Fruit fly (Drosophila melanogaster) whole organism, embryonic: ENCODE results near the gene GlcAT-P.

Experiments
- CG10431 ChIP-seq: fragments of 200-800 bp; sonication (Bioruptor generic); optimal IDR thresholded peaks from 3 replicates; lab custom pipeline; 2018; ENCODE audit warnings: missing biosample characterization, mild to moderate bottlenecking, missing genetic modification characterization
- CG11696 ChIP-seq: fragments of 200-800 bp; sonication (Bioruptor generic); IDR thresholded peaks from 2 replicates; pipeline ENCODE4 v1.3.6; 2022; ENCODE audit warnings: missing biosample characterization, missing genetic modification characterization
- CG12071 ChIP-seq: fragments of 200-800 bp; sonication (Bioruptor generic); optimal IDR thresholded peaks from 3 replicates; lab custom pipeline; 2018; ENCODE audit warnings: missing biosample characterization, mild to moderate bottlenecking, missing genetic modification characterization
- CG1233 ChIP-seq: fragments of 200-800 bp; sonication (Bioruptor generic); optimal IDR thresholded peaks from 4 replicates; lab custom pipeline; 2018; ENCODE audit warnings: missing biosample characterization, mild to moderate bottlenecking, missing genetic modification characterization
- CG13775 ChIP-seq: fragments of 200-800 bp; sonication (Bioruptor generic); optimal IDR thresholded peaks from 3 replicates; lab custom pipeline; 2017; ENCODE audit warnings: missing biosample characterization, mild to moderate bottlenecking, missing genetic modification characterization
- CG15696 ChIP-seq: fragments of 200-800 bp; sonication (Bioruptor generic); optimal IDR thresholded peaks from 2 replicates; lab custom pipeline; 2019; ENCODE audit warnings: missing biosample characterization, mild to moderate bottlenecking, missing genetic modification characterization, moderate library complexity
- CG17802 ChIP-seq: fragments of 200-800 bp; sonication (Bioruptor generic); optimal IDR thresholded peaks from 2 replicates; lab custom pipeline; 2018; ENCODE audit warnings: missing biosample characterization, mild to moderate bottlenecking, missing genetic modification characterization, moderate library complexity
- CG2889 ChIP-seq: fragments of 200-800 bp; sonication (Bioruptor generic); IDR thresholded peaks from 3 replicates; pipeline ENCODE4 v1.3.6; 2022; ENCODE audit warnings: missing biosample characterization, missing genetic modification characterization
- CG31441 ChIP-seq: fragments of 200-800 bp; sonication (Bioruptor generic); IDR thresholded peaks from 2 replicates; pipeline ENCODE4 v1.3.6; 2022; ENCODE audit warnings: missing biosample characterization, missing genetic modification characterization
- CG34376 ChIP-seq: fragments of 200-800 bp; sonication (Bioruptor generic); optimal IDR thresholded peaks from 2 replicates; lab custom pipeline; 2018; ENCODE audit warnings: missing biosample characterization, mild to moderate bottlenecking, missing genetic modification characterization
- CG4328 ChIP-seq: fragments of 200-800 bp; sonication (Bioruptor generic); optimal IDR thresholded peaks from 3 replicates; lab custom pipeline; 2017; ENCODE audit warnings: missing biosample characterization, missing genetic modification reagents, missing genetic modification characterization
- CG43689 ChIP-seq: fragments of 200-800 bp; sonication (Bioruptor generic); IDR thresholded peaks from 2 replicates; pipeline ENCODE4 v1.3.6; 2022; ENCODE audit warnings: missing biosample characterization, missing genetic modification characterization
- CG5180 ChIP-seq: fragments of 200-800 bp; sonication (Bioruptor generic); optimal IDR thresholded peaks from 3 replicates; lab custom pipeline; 2017; ENCODE audit warnings: missing biosample characterization, missing genetic modification characterization, mild to moderate bottlenecking, moderate library complexity, missing genetic modification reagents
- CG5953 ChIP-seq: fragments of 200-800 bp; sonication (Bioruptor generic); IDR thresholded peaks from 2 replicates; pipeline ENCODE4 v1.3.6; 2022; ENCODE audit warnings: missing biosample characterization, missing genetic modification characterization
- CG8924 ChIP-seq: fragments of 200-800 bp; optimal IDR thresholded peaks from 3 replicates; lab custom pipeline; 2019; ENCODE audit warnings: missing biosample characterization, mild to moderate bottlenecking, missing genetic modification characterization, moderate library complexity
- CG8944 ChIP-seq: fragments of 200-800 bp; sonication (Bioruptor generic); optimal IDR thresholded peaks from 3 replicates; lab custom pipeline; 2016; ENCODE audit warnings: missing biosample characterization, missing genetic modification characterization
- CG9727 ChIP-seq: fragments of 200-800 bp; sonication (Bioruptor generic); optimal IDR thresholded peaks from 3 replicates; lab custom pipeline; 2017; ENCODE audit warnings: missing biosample characterization, mild to moderate bottlenecking, missing genetic modification characterization
- Camta ChIP-seq: fragments of 200-800 bp; sonication (Bioruptor generic); optimal IDR thresholded peaks from 2 replicates; lab custom pipeline; 2016; ENCODE audit warnings: missing biosample characterization, missing genetic modification characterization
- D19A ChIP-seq: fragments of 200-800 bp; optimal IDR thresholded peaks from 3 replicates; lab custom pipeline; 2019; ENCODE audit warnings: missing biosample characterization, mild to moderate bottlenecking, missing genetic modification characterization, moderate library complexity
- Dad ChIP-seq: fragments of 200-800 bp; sonication (Bioruptor generic); optimal IDR thresholded peaks from 3 replicates; lab custom pipeline; 2016; ENCODE audit warnings: missing biosample characterization, missing genetic modification characterization
- E2f1 ChIP-seq: fragments of 200-800 bp; sonication (Bioruptor generic); IDR thresholded peaks from 2 replicates; pipeline ENCODE4 v1.3.6; 2022; ENCODE audit warnings: missing biosample characterization, missing genetic modification characterization
- H15 ChIP-seq: fragments of 200-800 bp; sonication (Bioruptor generic); IDR thresholded peaks from 3 replicates; pipeline ENCODE4 v1.3.6; 2022; ENCODE audit warnings: missing biosample characterization, missing genetic modification characterization
- HLH4C ChIP-seq: fragments of 200-800 bp; sonication (Bioruptor generic); IDR thresholded peaks from 3 replicates; pipeline ENCODE4 v1.3.6; 2022; ENCODE audit warnings: missing biosample characterization, missing genetic modification characterization; ENCODE audit not compliant: partially characterized antibody
- Hey ChIP-seq: fragments of 200-800 bp; sonication (Bioruptor generic); optimal IDR thresholded peaks from 3 replicates; lab custom pipeline; 2018; ENCODE audit warnings: missing biosample characterization, mild to moderate bottlenecking, missing genetic modification characterization
- HmgD ChIP-seq: fragments of 200-800 bp; sonication (Bioruptor generic); optimal IDR thresholded peaks from 3 replicates; lab custom pipeline; 2016; ENCODE audit warnings: missing biosample characterization, missing genetic modification characterization
- Hr3 ChIP-seq: fragments of 200-800 bp; sonication (Bioruptor generic); optimal IDR thresholded peaks from 3 replicates; lab custom pipeline; 2016; ENCODE audit warnings: missing biosample characterization, missing genetic modification characterization
- Mad ChIP-seq: fragments of 200-800 bp; sonication (Bioruptor generic); optimal IDR thresholded peaks from 2 replicates; lab custom pipeline; 2016; ENCODE audit warnings: missing biosample characterization, missing genetic modification characterization
- Sin3A ChIP-seq: fragments of >200 bp; optimal IDR thresholded peaks from 2 replicates; lab custom pipeline; 2018
- Usf ChIP-seq: fragments of 200-800 bp; sonication (Bioruptor generic); optimal IDR thresholded peaks from 2 replicates; lab custom pipeline; 2017; ENCODE audit warnings: missing genotype, missing biosample characterization, missing genetic modification characterization
- bab2 ChIP-seq: fragments of 200-800 bp; sonication (Bioruptor generic); optimal IDR thresholded peaks from 2 replicates; lab custom pipeline; 2016; ENCODE audit warnings: missing biosample characterization, missing genetic modification characterization
- emc ChIP-seq: fragments of 200-800 bp; sonication (Bioruptor generic); optimal IDR thresholded peaks from 2 replicates; lab custom pipeline; 2016; ENCODE audit warnings: missing biosample characterization, missing genetic modification characterization
- gcm ChIP-seq: fragments of 200-800 bp; sonication (Bioruptor generic); optimal IDR thresholded peaks from 2 replicates; lab custom pipeline; 2019; ENCODE audit warnings: missing biosample characterization, mild to moderate bottlenecking, missing genetic modification characterization, moderate library complexity
- gem ChIP-seq: fragments of 200-800 bp; sonication (Bioruptor generic); optimal IDR thresholded peaks from 2 replicates; lab custom pipeline; 2019; ENCODE audit warnings: missing biosample characterization, mild to moderate bottlenecking, missing genetic modification characterization, moderate library complexity
- jumu ChIP-seq: fragments of 200-800 bp; sonication (Bioruptor generic); optimal IDR thresholded peaks from 3 replicates; lab custom pipeline; 2016; ENCODE audit warnings: missing biosample characterization, missing genetic modification characterization
- ken ChIP-seq: fragments of 200-800 bp; sonication (Bioruptor generic); IDR thresholded peaks from 3 replicates; pipeline ENCODE4 v1.3.6; 2022; ENCODE audit warnings: missing biosample characterization, missing genetic modification characterization
- lola ChIP-seq, 3 experiments: fragments of >200 bp in 2 of 3; fragments of 200-800 bp in 1 of 3; sonication (Bioruptor generic) in 1 of 3; optimal IDR thresholded peaks; 2 replicates each; lab custom pipeline; 2017 to 2019; ENCODE audit warnings: missing biosample characterization in 3 of 3, missing genetic modification characterization in 3 of 3, mild to moderate bottlenecking in 1 of 3, moderate library complexity in 1 of 3
- mam ChIP-seq: fragments of 200-800 bp; sonication (Bioruptor generic); optimal IDR thresholded peaks from 3 replicates; lab custom pipeline; 2016; ENCODE audit warnings: missing biosample characterization, missing genetic modification characterization
- nom ChIP-seq: fragments of 200-800 bp; sonication (Bioruptor generic); optimal IDR thresholded peaks from 2 replicates; lab custom pipeline; 2017; ENCODE audit warnings: missing biosample characterization, missing genetic modification characterization, mild to moderate bottlenecking, moderate library complexity, missing genetic modification reagents
- org-1 ChIP-seq: fragments of 200-800 bp; sonication (Bioruptor generic); optimal IDR thresholded peaks from 2 replicates; lab custom pipeline; 2017; ENCODE audit warnings: missing biosample characterization, missing genetic modification characterization
- otp ChIP-seq: fragments of 200-800 bp; sonication (Bioruptor generic); IDR thresholded peaks from 3 replicates; pipeline ENCODE4, ENCODE4 v1.3.6; 2022; ENCODE audit warnings: missing biosample characterization, missing genetic modification characterization
- pb ChIP-seq: fragments of 200-800 bp; sonication (Bioruptor generic); optimal IDR thresholded peaks from 3 replicates; lab custom pipeline; 2016; ENCODE audit warnings: missing biosample characterization, missing genetic modification characterization
- pfk ChIP-seq: fragments of 200-800 bp; sonication (Bioruptor generic); optimal IDR thresholded peaks from 2 replicates; lab custom pipeline; 2018; ENCODE audit warnings: missing biosample characterization, mild to moderate bottlenecking, missing genetic modification characterization, moderate library complexity
- pho ChIP-seq: fragments of 200-800 bp; sonication (Bioruptor generic); optimal IDR thresholded peaks from 2 replicates; lab custom pipeline; 2016; ENCODE audit warnings: missing biosample characterization, missing genetic modification characterization
- run ChIP-seq: fragments of 200-800 bp; sonication (Bioruptor generic); optimal IDR thresholded peaks from 3 replicates; lab custom pipeline; 2018; ENCODE audit warnings: missing biosample characterization, mild to moderate bottlenecking, missing genetic modification characterization
- sc ChIP-seq, 3 experiments: fragments of >200 bp in 2 of 3; fragments of 200-800 bp in 1 of 3; sonication (Bioruptor generic) in 1 of 3; optimal IDR thresholded peaks; 2 replicates in 2 of 3; 3 replicates in 1 of 3; lab custom pipeline; 2017; ENCODE audit warnings: mild to moderate bottlenecking in 1 of 3, missing biosample characterization in 1 of 3, missing genetic modification characterization in 1 of 3, missing genetic modification reagents in 1 of 3
- tio ChIP-seq: fragments of 200-800 bp; sonication (Bioruptor generic); optimal IDR thresholded peaks from 2 replicates; lab custom pipeline; 2017; ENCODE audit warnings: missing biosample characterization, missing genetic modification characterization, inconsistent platforms
- unc-4 ChIP-seq: fragments of 200-800 bp; sonication (Bioruptor generic); IDR thresholded peaks from 2 replicates; pipeline ENCODE4 v1.3.6; 2022; ENCODE audit warnings: missing biosample characterization, missing genetic modification characterization; ENCODE audit not compliant: partially characterized antibody
- vfl ChIP-seq: fragments of 200-800 bp; sonication (Bioruptor generic); optimal IDR thresholded peaks from 2 replicates; lab custom pipeline; 2016; ENCODE audit warnings: missing biosample characterization, missing genetic modification characterization
- z ChIP-seq: fragments of 200-800 bp; sonication (Bioruptor generic); IDR thresholded peaks from 3 replicates; pipeline ENCODE4 v1.3.6; 2022; ENCODE audit warnings: missing biosample characterization, missing genetic modification characterization
- zfh2 ChIP-seq: fragments of 200-800 bp; sonication (Bioruptor generic); optimal IDR thresholded peaks from 2 replicates; lab custom pipeline; 2016; ENCODE audit warnings: missing biosample characterization, missing genetic modification characterization

GlcAT-P gene

dm6 chr3L:11148478-11149251 is 48.7 kb downstream of the GlcAT-P start (continued):
- no peak for TF ChIP-seq HmgD (GFP tag; lab: Kevin White, UChicago)
- TF ChIP-seq CG13775 (GFP tag; lab: Kevin White, UChicago), result no peak
- TF ChIP-seq E2f1 (GFP tag; lab: Robert Waterston, UW), result 0 out of 2 replicates have a peak, but pooled peaks have one; percentile 26
- TF ChIP-seq org-1 (GFP tag; lab: Kevin White, UChicago), result no peak
- no peak for TF ChIP-seq pfk (GFP tag; lab: Kevin White, UChicago)
- no peak for TF ChIP-seq vfl
- TF ChIP-seq tio, result no peak
- no peak for TF ChIP-seq pb
- no peak for TF ChIP-seq CG2889 (GFP tag; lab: Robert Waterston, UW)
- no peak for TF ChIP-seq CG10431
- TF ChIP-seq Mad, result peak; percentile 8
- TF ChIP-seq CG12071 (GFP tag; lab: Kevin White, UChicago), result peak; percentile 16
- no peak for TF ChIP-seq CG34376 (GFP tag; lab: Kevin White, UChicago)
- no peak for TF ChIP-seq Camta (GFP tag; lab: Kevin White, UChicago)
- TF ChIP-seq sc (optimal IDR thresholded peaks at IDR 0.05; lab: Kevin White, UChicago), result no peak
- peak; percentile 41 for TF ChIP-seq sc (GFP tag; optimal IDR thresholded peaks at IDR 0.05; lab: Kevin White, UChicago)
- no peak for TF ChIP-seq jumu (GFP tag; lab: Kevin White, UChicago)
- TF ChIP-seq nom (GFP tag; lab: Kevin White, UChicago), result peak; percentile 71
- TF ChIP-seq unc-4 (GFP tag; lab: Robert Waterston, UW), result no peak
- no peak for TF ChIP-seq CG1233
- TF ChIP-seq mam (GFP tag; lab: Kevin White, UChicago), result no peak
- no peak for TF ChIP-seq CG9727 (GFP tag; lab: Kevin White, UChicago)
- no peak for TF ChIP-seq Usf
- TF ChIP-seq gem, result peak; percentile 71
- no peak for TF ChIP-seq run (tag; lab: Kevin White, UChicago)
- TF ChIP-seq Hey (tag; lab: Kevin White, UChicago), result no peak
- peak in 1 of 3 experiments; percentile 48 for TF ChIP-seq lola (GFP tag; optimal IDR thresholded peaks at IDR 0.05; lab: Kevin White, UChicago)
- TF ChIP-seq H15, result no peak
- TF ChIP-seq emc (GFP tag; lab: Kevin White, UChicago), result no peak
- TF ChIP-seq Dad (GFP tag; lab: Kevin White, UChicago), result no peak
- no peak for TF ChIP-seq pho (GFP tag; lab: Kevin White, UChicago)
- TF ChIP-seq otp, result no peak
- peak; percentile 49 for TF ChIP-seq CG8924
- TF ChIP-seq z, result no peak
- no peak for TF ChIP-seq Sin3A (lab: Kevin White, UChicago)
- no peak for TF ChIP-seq CG5953
- no peak for TF ChIP-seq HLH4C (GFP tag; lab: Robert Waterston, UW)
- TF ChIP-seq CG15696, result no peak
- peak; percentile 27 for TF ChIP-seq Hr3 (GFP tag; lab: Kevin White, UChicago)
- TF ChIP-seq CG11696, result no peak
- peak; percentile 70 for TF ChIP-seq CG31441 (GFP tag; lab: Robert Waterston, UW)
- TF ChIP-seq CG43689, result no peak
- no peak for TF ChIP-seq CG5180
- peak; percentile 16 for TF ChIP-seq gcm (GFP tag; lab: Kevin White, UChicago)
- no peak for TF ChIP-seq CG8944 (GFP tag; lab: Kevin White, UChicago)
- no peak for TF ChIP-seq ken (GFP tag; lab: Robert Waterston, UW)
- no peak for TF ChIP-seq CG4328 (GFP tag; lab: Kevin White, UChicago)
- TF ChIP-seq zfh2 (GFP tag; lab: Kevin White, UChicago), result no peak
- TF ChIP-seq CG17802 (tag; lab: Kevin White, UChicago), result peak; percentile 17
- no peak for TF ChIP-seq bab2
- peak; percentile 58 for TF ChIP-seq D19A (tag; lab: Kevin White, UChicago)
